Worm (Caenorhabditis elegans) whole organism, L1 larva: Measurements from ENCODE around the gene F58F12.4.

Source experiments
- sox-4 ChIP-seq: sonication (generic microtip); optimal IDR thresholded peaks from 2 replicates; lab custom pipeline; 2016; ENCODE audit warnings: missing genetic modification characterization, missing compliant biosample characterization
- unc-86 ChIP-seq: sonication (generic microtip); optimal IDR thresholded peaks from 2 replicates; lab custom pipeline; 2016; ENCODE audit warnings: missing genetic modification characterization, missing compliant biosample characterization

DNA sequence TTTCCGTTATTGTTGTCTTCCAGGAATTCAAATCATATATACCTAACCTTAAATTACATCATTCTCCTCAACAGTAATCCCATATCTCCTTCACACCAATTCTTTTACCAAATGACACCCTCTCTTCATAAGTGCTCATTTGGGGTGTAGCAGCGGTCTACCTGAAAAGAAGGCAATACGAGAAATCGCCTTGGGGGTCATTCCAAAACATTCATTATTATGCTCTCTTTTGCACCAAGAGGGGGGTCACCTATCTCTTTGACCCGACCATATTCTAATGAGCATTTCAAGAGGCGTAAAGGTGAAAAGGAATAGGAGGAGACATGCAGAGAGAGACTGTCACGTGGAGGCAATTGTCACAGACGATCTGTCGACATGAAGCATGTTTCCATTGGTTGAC, 50.3 kb downstream of the F58F12.4 start:
- TF ChIP-seq unc-86 (tag; lab: Kevin White, UChicago) (no peak), sox-4 (tag; lab: Kevin White, UChicago) (no peak)
